Worm (Caenorhabditis elegans) whole organism, early embryonic: ENCODE data around the gene ZK1321.4.

Experiments
- B0310.2 ChIP-seq: sonication (generic microtip); optimal IDR thresholded peaks from 2 replicates; lab custom pipeline; 2016; ENCODE audit warnings: mild to moderate bottlenecking, missing genetic modification characterization, missing compliant biosample characterization
- F13C5.2 ChIP-seq: sonication (generic microtip); optimal IDR thresholded peaks from 2 replicates; lab custom pipeline; 2017; ENCODE audit warnings: mild to moderate bottlenecking, missing genetic modification characterization, inconsistent platforms, missing compliant biosample characterization
- aly-1 ChIP-seq: sonication (generic microtip); optimal IDR thresholded peaks from 2 replicates; lab custom pipeline; 2016; ENCODE audit warnings: missing genetic modification characterization, missing compliant biosample characterization
- ama-1 ChIP-seq: fragments of 150-350 bp; optimal IDR thresholded peaks from 2 replicates; lab custom pipeline; 2014
- ceh-13 ChIP-seq: fragments of 200-800 bp; sonication (Bioruptor generic); optimal IDR thresholded peaks from 2 replicates; lab custom pipeline; 2018; ENCODE audit warnings: mild to moderate bottlenecking, missing genetic modification characterization, missing compliant biosample characterization
- ceh-36 ChIP-seq: sonication (generic microtip); optimal IDR thresholded peaks from 2 replicates; lab custom pipeline; 2016; ENCODE audit warnings: missing genetic modification characterization, inconsistent platforms, missing compliant biosample characterization
- ets-7 ChIP-seq: sonication (generic microtip); optimal IDR thresholded peaks from 2 replicates; lab custom pipeline; 2016; ENCODE audit warnings: missing genotype, missing genetic modification characterization, missing compliant biosample characterization
- flt-1 ChIP-seq: fragments of 200-800 bp; sonication (Bioruptor generic); IDR thresholded peaks from 2 replicates; pipeline ENCODE4 v1.3.6; 2022; ENCODE audit warnings: missing genetic modification characterization, missing compliant biosample characterization
- hmbx-1 ChIP-seq: sonication (generic microtip); optimal IDR thresholded peaks from 2 replicates; lab custom pipeline; 2016; ENCODE audit warnings: mild to moderate bottlenecking, missing genetic modification characterization, missing compliant biosample characterization
- hmg-4 ChIP-seq: fragments of 200-800 bp; sonication (Bioruptor generic); optimal IDR thresholded peaks from 2 replicates; lab custom pipeline; 2018; ENCODE audit warnings: mild to moderate bottlenecking, missing genetic modification characterization, missing compliant biosample characterization
- hnd-1 ChIP-seq: sonication (generic microtip); optimal IDR thresholded peaks from 2 replicates; lab custom pipeline; 2016; ENCODE audit warnings: missing genetic modification characterization, missing compliant biosample characterization
- pes-1 ChIP-seq: fragments of 200-800 bp; sonication (Bioruptor generic); IDR thresholded peaks from 2 replicates; pipeline ENCODE4 v1.3.6; 2022; ENCODE audit warnings: missing genetic modification reagents, missing genetic modification characterization, missing compliant biosample characterization
- scrt-1 ChIP-seq: fragments of 200-800 bp; sonication (Bioruptor generic); IDR thresholded peaks from 2 replicates; pipeline ENCODE4 v1.3.6; 2022; ENCODE audit warnings: missing genetic modification characterization, missing compliant biosample characterization
- sea-1 ChIP-seq: fragments of 200-800 bp; sonication (Bioruptor generic); conservative IDR thresholded peaks from 2 replicates; pipeline ENCODE4 v1.3.6; 2022; ENCODE audit warnings: missing genetic modification characterization, missing compliant biosample characterization
- tbx-11 ChIP-seq: fragments of 200-800 bp; sonication (Bioruptor generic); IDR thresholded peaks from 2 replicates; pipeline ENCODE4 v1.3.6; 2022; ENCODE audit warnings: missing genetic modification characterization, missing compliant biosample characterization
- tbx-37 ChIP-seq: fragments of 200-800 bp; sonication (Bioruptor generic); conservative IDR thresholded peaks from 2 replicates; pipeline ENCODE4 v1.3.6; 2022; ENCODE audit warnings: missing genetic modification reagents, missing genetic modification characterization, missing compliant biosample characterization
- tra-4 ChIP-seq: sonication (generic microtip); optimal IDR thresholded peaks from 2 replicates; lab custom pipeline; 2017; ENCODE audit warnings: missing genetic modification characterization, missing compliant biosample characterization

The ZK1321.4 gene

DNA sequence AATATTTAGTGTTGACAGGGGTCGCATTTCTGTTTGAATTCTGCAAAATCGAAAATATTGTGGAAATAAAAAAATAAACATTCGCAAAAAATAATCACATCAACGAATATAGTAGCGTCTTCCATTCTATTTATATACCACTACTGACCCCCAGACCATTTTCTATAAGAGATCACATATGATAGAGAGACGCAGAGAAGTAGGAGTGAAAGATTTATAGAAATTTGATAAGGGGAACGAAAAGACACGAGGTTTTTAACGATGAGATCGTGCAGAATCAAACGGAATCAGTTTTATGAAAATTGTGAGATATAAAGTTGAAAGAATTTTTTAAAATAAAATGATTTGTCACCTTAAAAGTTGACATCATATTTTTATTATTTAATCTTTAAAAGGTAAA lies 21.5 kb downstream of the ZK1321.4 start:
- TF ChIP-seq hnd-1 (tag; lab: Kevin White, UChicago) (no peak), hmbx-1 (tag; lab: Kevin White, UChicago) (no peak), flt-1 (GFP tag; lab: Robert Waterston, UW) (no peak), ceh-13 (GFP tag; lab: Kevin White, UChicago) (no peak), tbx-37 (no peak), F13C5.2 (tag; lab: Kevin White, UChicago) (no peak), ceh-36 (tag; lab: Kevin White, UChicago) (no peak), tbx-11 (no peak), tra-4 (tag; lab: Kevin White, UChicago) (no peak), B0310.2 (tag; lab: Kevin White, UChicago) (no peak), ets-7 (tag; lab: Kevin White, UChicago) (no peak), ama-1 (lab: Kevin White, UChicago) (no peak), hmg-4 (GFP tag; lab: Kevin White, UChicago) (no peak), aly-1 (tag; lab: Kevin White, UChicago) (no peak), sea-1 (GFP tag; lab: Robert Waterston, UW) (no peak), scrt-1 (no peak), pes-1 (GFP tag; lab: Robert Waterston, UW) (no peak)

DNA sequence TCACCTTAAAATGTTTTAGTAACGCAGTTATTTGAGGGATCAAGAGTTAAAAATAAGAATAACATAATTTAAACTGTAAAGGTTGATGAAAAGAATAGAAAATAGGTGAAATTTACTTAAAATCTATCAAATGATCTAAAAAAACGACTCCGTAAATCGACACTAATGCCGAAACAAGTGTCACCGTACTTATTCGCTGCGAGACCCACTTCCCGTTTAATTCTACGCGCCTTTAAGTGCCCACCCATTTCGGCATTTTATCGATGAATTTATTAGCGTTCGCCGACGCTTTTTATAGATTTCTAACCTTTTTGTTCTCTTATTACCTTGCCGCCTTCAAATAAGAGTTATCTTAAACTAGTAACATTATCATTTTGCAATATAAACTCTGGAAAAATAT lies 27.7 kb downstream of the ZK1321.4 start, which contains the start of the genes Y53C12B.1 and nos-3:
Gene Y53C12B.1 (minus strand): TSS at position 10 of the 400 bp plus-strand sequence.
Gene nos-3 (plus strand): TSS at position 248 of the 400 bp plus-strand sequence.
- TF ChIP-seq pes-1 (GFP tag; lab: Robert Waterston, UW) = no peak
- no peak for TF ChIP-seq hnd-1 (tag; lab: Kevin White, UChicago)
- no peak for TF ChIP-seq ceh-13 (GFP tag; lab: Kevin White, UChicago)
- no peak for TF ChIP-seq B0310.2 (tag; lab: Kevin White, UChicago)
- TF ChIP-seq aly-1 (tag; lab: Kevin White, UChicago) = no peak
- TF ChIP-seq tra-4 (tag; lab: Kevin White, UChicago) = no peak
- TF ChIP-seq hmbx-1 (tag; lab: Kevin White, UChicago) = no peak
- TF ChIP-seq ceh-36 (tag; lab: Kevin White, UChicago) = no peak
- TF ChIP-seq ama-1 (lab: Kevin White, UChicago) = no peak
- no peak for TF ChIP-seq hmg-4 (GFP tag; lab: Kevin White, UChicago)
- no peak for TF ChIP-seq F13C5.2 (tag; lab: Kevin White, UChicago)
- no peak for TF ChIP-seq sea-1 (GFP tag; lab: Robert Waterston, UW)
- TF ChIP-seq flt-1 (GFP tag; lab: Robert Waterston, UW) = no peak
- no peak for TF ChIP-seq tbx-11
- TF ChIP-seq ets-7 (tag; lab: Kevin White, UChicago) = no peak
- TF ChIP-seq tbx-37 = no peak

DNA sequence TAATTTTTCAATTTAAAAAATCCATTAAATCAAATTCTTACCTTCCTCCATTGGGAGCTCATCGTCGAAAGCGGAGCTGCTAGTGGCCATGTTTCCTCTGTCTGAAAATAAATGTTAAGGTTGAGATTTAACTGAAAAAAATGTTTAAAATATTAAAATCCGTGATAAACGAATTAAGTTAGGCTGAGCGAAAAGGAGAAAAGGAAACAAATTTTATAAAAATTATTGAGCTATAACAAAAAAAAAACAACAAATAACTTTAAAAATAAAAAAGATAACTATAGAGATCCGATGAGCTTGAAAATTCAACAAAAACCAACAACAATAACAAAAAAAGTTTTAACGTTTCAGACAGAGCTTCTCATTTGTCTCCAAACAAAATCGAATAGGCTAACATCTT lies 31.0 kb downstream of the ZK1321.4 start, which contains the start of gene pno-1:
Gene pno-1 (minus strand): TSS at position 101 of the 400 bp plus-strand sequence.
- TF ChIP-seq tra-4 (tag; lab: Kevin White, UChicago) = no peak
- TF ChIP-seq flt-1 (GFP tag; lab: Robert Waterston, UW) = no peak
- no peak for TF ChIP-seq sea-1 (GFP tag; lab: Robert Waterston, UW)
- no peak for TF ChIP-seq tbx-37
- no peak for TF ChIP-seq aly-1 (tag; lab: Kevin White, UChicago)
- no peak for TF ChIP-seq tbx-11
- TF ChIP-seq hmg-4 (GFP tag; lab: Kevin White, UChicago) = no peak
- TF ChIP-seq B0310.2 (tag; lab: Kevin White, UChicago) = no peak
- no peak for TF ChIP-seq ets-7 (tag; lab: Kevin White, UChicago)
- no peak for TF ChIP-seq hmbx-1 (tag; lab: Kevin White, UChicago)
- TF ChIP-seq scrt-1 = no peak
- no peak for TF ChIP-seq hnd-1 (tag; lab: Kevin White, UChicago)

DNA sequence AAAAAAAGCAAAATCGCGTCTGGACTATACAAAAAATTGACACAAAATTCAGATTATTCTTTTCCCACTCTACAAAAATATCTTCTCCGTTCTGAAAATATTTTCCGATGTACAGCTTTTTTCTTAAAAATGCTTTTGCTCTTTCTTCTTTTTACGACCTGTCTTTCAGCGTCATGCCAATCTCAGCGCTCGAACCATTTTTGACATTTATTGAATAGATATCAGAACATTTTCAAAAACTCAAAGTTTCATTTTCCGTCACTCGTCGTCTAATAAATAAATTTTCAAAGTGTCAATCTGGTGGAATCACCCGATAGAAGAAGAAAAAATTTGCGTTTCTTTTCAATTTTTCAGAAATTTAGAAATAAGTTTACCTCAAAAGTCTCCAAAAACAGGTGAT lies 32.3 kb downstream of the ZK1321.4 start:
- no peak for TF ChIP-seq ets-7 (tag; lab: Kevin White, UChicago)
- TF ChIP-seq ceh-36 (tag; lab: Kevin White, UChicago) = no peak
- TF ChIP-seq aly-1 (tag; lab: Kevin White, UChicago) = no peak
- TF ChIP-seq B0310.2 (tag; lab: Kevin White, UChicago) = no peak
- no peak for TF ChIP-seq hnd-1 (tag; lab: Kevin White, UChicago)
- TF ChIP-seq hmg-4 (GFP tag; lab: Kevin White, UChicago) = no peak

DNA sequence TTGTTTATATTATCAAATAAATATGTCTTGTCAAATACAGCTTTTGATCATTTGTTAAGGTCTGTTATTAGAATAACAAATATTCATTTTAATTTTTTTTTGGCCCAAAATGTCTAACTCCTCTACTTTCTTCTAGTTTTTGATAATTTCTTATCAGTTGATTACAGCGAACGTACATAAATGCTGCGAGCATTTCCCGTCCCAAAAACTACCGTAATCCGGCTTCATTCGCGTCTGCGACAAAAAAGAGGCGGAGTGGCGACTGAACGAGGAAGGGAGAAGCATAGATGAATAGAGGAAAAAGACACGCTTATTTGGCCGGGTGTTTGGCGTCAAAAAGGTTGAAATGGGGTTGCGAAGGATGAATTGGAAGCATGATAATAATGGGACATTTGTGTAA lies 33.2 kb downstream of the ZK1321.4 start:
- TF ChIP-seq ets-7 (tag; lab: Kevin White, UChicago) = no peak
- no peak for TF ChIP-seq flt-1 (GFP tag; lab: Robert Waterston, UW)
- TF ChIP-seq F13C5.2 (tag; lab: Kevin White, UChicago) = no peak
- TF ChIP-seq hnd-1 (tag; lab: Kevin White, UChicago) = no peak
- TF ChIP-seq ceh-36 (tag; lab: Kevin White, UChicago) = no peak
- no peak for TF ChIP-seq ceh-13 (GFP tag; lab: Kevin White, UChicago)

DNA sequence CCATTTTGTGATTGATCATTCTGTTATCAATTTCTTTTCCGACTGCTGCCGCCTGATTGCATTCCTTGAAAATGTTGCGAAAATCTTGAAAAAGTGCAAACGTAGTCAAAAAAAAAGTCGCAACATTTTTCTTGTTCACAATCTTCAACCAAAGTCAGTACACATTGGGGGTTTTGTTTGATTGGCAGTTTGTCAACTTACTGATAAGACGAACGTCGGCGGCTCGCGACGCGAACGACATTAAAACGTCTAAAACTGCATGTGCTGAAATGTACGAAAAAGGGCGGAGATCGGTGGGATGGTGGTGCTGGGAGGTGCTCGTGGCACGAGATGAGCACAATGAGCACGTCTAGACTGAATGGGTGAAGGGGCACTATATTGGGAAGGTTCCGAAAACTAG lies 34.9 kb downstream of the ZK1321.4 start:
- TF ChIP-seq hmbx-1 (tag; lab: Kevin White, UChicago) (no peak), ceh-13 (GFP tag; lab: Kevin White, UChicago) (no peak), ets-7 (tag; lab: Kevin White, UChicago) (no peak), tbx-11 (no peak), flt-1 (GFP tag; lab: Robert Waterston, UW) (no peak), pes-1 (GFP tag; lab: Robert Waterston, UW) (no peak), scrt-1 (no peak)

DNA sequence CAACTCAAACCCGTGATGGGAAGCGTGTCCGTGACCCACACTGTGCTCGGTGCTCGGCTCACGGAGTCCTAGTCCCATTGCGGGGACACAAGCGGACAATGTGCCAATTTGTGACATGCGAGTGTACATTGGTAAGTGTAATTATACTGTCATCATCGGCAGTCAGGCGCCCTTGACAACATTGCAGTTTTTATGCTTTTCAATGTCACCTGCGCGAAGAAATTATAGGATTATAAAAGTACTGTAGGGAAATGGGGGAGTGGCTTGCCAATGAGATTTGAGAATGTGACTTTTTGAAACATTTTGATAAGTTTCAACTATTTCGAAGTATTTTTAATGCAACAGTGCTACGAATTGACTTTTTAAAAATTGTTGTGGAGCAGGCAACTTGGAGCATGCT lies 38.0 kb downstream of the ZK1321.4 start:
- TF ChIP-seq flt-1 (GFP tag; lab: Robert Waterston, UW) = no peak
- no peak for TF ChIP-seq tra-4 (tag; lab: Kevin White, UChicago)
- TF ChIP-seq B0310.2 (tag; lab: Kevin White, UChicago) = no peak
- TF ChIP-seq sea-1 (GFP tag; lab: Robert Waterston, UW) = no peak
- TF ChIP-seq F13C5.2 (tag; lab: Kevin White, UChicago) = no peak
- TF ChIP-seq tbx-37 = no peak
- TF ChIP-seq aly-1 (tag; lab: Kevin White, UChicago) = no peak
- TF ChIP-seq ama-1 (lab: Kevin White, UChicago) = no peak
- no peak for TF ChIP-seq ets-7 (tag; lab: Kevin White, UChicago)
- no peak for TF ChIP-seq tbx-11
- no peak for TF ChIP-seq hnd-1 (tag; lab: Kevin White, UChicago)
- no peak for TF ChIP-seq hmg-4 (GFP tag; lab: Kevin White, UChicago)
- TF ChIP-seq hmbx-1 (tag; lab: Kevin White, UChicago) = no peak
- TF ChIP-seq ceh-13 (GFP tag; lab: Kevin White, UChicago) = no peak
- no peak for TF ChIP-seq pes-1 (GFP tag; lab: Robert Waterston, UW)
- no peak for TF ChIP-seq ceh-36 (tag; lab: Kevin White, UChicago)
- TF ChIP-seq scrt-1 = no peak
